Worm (Caenorhabditis elegans) whole organism, L1 larva: ENCODE results near the gene vha-20.

ENCODE experiments used
- C34B4.2 ChIP-seq: sonication (generic microtip); optimal IDR thresholded peaks from 2 replicates; lab custom pipeline; 2017; ENCODE audit warnings: mild to moderate bottlenecking, missing genetic modification characterization, missing compliant biosample characterization
- alr-1 ChIP-seq: fragments of 200-800 bp; sonication (Bioruptor generic); optimal IDR thresholded peaks from 2 replicates; lab custom pipeline; 2018; ENCODE audit warnings: borderline replicate concordance, mild to moderate bottlenecking, missing genetic modification characterization, missing compliant biosample characterization
- egl-27 ChIP-seq, 2 experiments: fragments of 150-350 bp in 1 of 2; sonication (generic microtip); optimal IDR thresholded peaks; 3 replicates each; lab custom pipeline; 2017 to 2018; ENCODE audit warnings: missing biosample characterization in 2 of 2, missing genetic modification characterization in 2 of 2, missing genetic modification reagents in 2 of 2
- elt-2 ChIP-seq: sonication (generic microtip); optimal IDR thresholded peaks from 2 replicates; lab custom pipeline; 2016; ENCODE audit warnings: missing genetic modification characterization, mild to moderate bottlenecking, inconsistent platforms, missing compliant biosample characterization, missing genetic modification reagents
- hpl-2 ChIP-seq: fragments of 150-350 bp; optimal IDR thresholded peaks from 2 replicates; lab custom pipeline; 2014; ENCODE audit warnings: missing biosample characterization, missing genetic modification reagents, missing genetic modification characterization
- lsy-2 ChIP-seq, 2 experiments: fragments of 150-350 bp; optimal IDR thresholded peaks; 2 replicates each; lab custom pipeline; 2014; ENCODE audit warnings: missing biosample characterization in 2 of 2, missing genetic modification characterization in 2 of 2
- mab-9 ChIP-seq: fragments of 200-800 bp; sonication (Bioruptor generic); IDR thresholded peaks from 2 replicates; pipeline ENCODE4 v1.3.6; 2022; ENCODE audit warnings: missing genetic modification reagents, missing genetic modification characterization, missing compliant biosample characterization
- nhr-12 ChIP-seq: sonication (generic microtip); optimal IDR thresholded peaks from 2 replicates; lab custom pipeline; 2017; ENCODE audit warnings: missing biosample characterization, missing genetic modification characterization
- nhr-20 ChIP-seq: sonication (generic microtip); optimal IDR thresholded peaks from 2 replicates; lab custom pipeline; 2016; ENCODE audit warnings: mild to moderate bottlenecking, missing genetic modification characterization, missing compliant biosample characterization
- nhr-77 ChIP-seq: fragments of 150-350 bp; optimal IDR thresholded peaks from 2 replicates; lab custom pipeline; 2014; ENCODE audit warnings: missing biosample characterization, missing genetic modification characterization
- skn-1 ChIP-seq: fragments of 150-350 bp; optimal IDR thresholded peaks from 2 replicates; lab custom pipeline; 2014; ENCODE audit warnings: missing biosample characterization, missing genetic modification characterization
- unc-62 ChIP-seq: fragments of 150-350 bp; optimal IDR thresholded peaks from 2 replicates; lab custom pipeline; 2014; ENCODE audit warnings: missing biosample characterization, missing genetic modification reagents, missing genetic modification characterization
- zag-1 ChIP-seq: fragments of 150-350 bp; optimal IDR thresholded peaks from 2 replicates; lab custom pipeline; 2014; ENCODE audit warnings: missing biosample characterization, missing genetic modification characterization
- ztf-11 ChIP-seq, 2 experiments: sonication (generic microtip); optimal IDR thresholded peaks; 2 replicates each; lab custom pipeline; 2016 to 2017; ENCODE audit warnings: missing genetic modification characterization in 2 of 2, missing biosample characterization in 1 of 2, missing compliant biosample characterization in 1 of 2

ce11 chrX:14161684-14162347, 2.5 kb downstream of the vha-20 start, which contains the start of gene lgc-25:
- no peak for TF ChIP-seq skn-1 (tag; lab: Kevin White, UChicago)
- TF ChIP-seq lsy-2 (tag; optimal IDR thresholded peaks at IDR 0.05; lab: Kevin White, UChicago), result no peak
- no peak for TF ChIP-seq mab-9 (GFP tag; lab: Robert Waterston, UW)
- peak; percentile 35 for TF ChIP-seq nhr-20 (tag; lab: Kevin White, UChicago)
- TF ChIP-seq nhr-77 (tag; lab: Kevin White, UChicago), result no peak
- no peak for TF ChIP-seq unc-62 (GFP tag; lab: Kevin White, UChicago)
- TF ChIP-seq C34B4.2 (tag; lab: Kevin White, UChicago), result no peak
- TF ChIP-seq hpl-2 (GFP tag; lab: Kevin White, UChicago), result no peak
- TF ChIP-seq alr-1 (tag; lab: Kevin White, UChicago), result no peak
- no peak for TF ChIP-seq egl-27 (tag; optimal IDR thresholded peaks at IDR 0.05; lab: Kevin White, UChicago)
- TF ChIP-seq zag-1 (tag; lab: Kevin White, UChicago), result no peak
- no peak for TF ChIP-seq ztf-11 (tag; optimal IDR thresholded peaks at IDR 0.05; lab: Kevin White, UChicago)
- peak; percentile 20 for TF ChIP-seq elt-2 (tag; lab: Kevin White, UChicago)
- no peak for TF ChIP-seq nhr-12 (tag; lab: Kevin White, UChicago)
